Worm (Caenorhabditis elegans) whole organism, early embryonic: Measurements from ENCODE around the gene srbc-63.

Experiments used
- B0310.2 ChIP-seq: sonication (generic microtip); optimal IDR thresholded peaks from 2 replicates; lab custom pipeline; 2016; ENCODE audit warnings: mild to moderate bottlenecking, missing genetic modification characterization, missing compliant biosample characterization
- F13C5.2 ChIP-seq: sonication (generic microtip); optimal IDR thresholded peaks from 2 replicates; lab custom pipeline; 2017; ENCODE audit warnings: mild to moderate bottlenecking, missing genetic modification characterization, inconsistent platforms, missing compliant biosample characterization
- ama-1 ChIP-seq: fragments of 150-350 bp; optimal IDR thresholded peaks from 2 replicates; lab custom pipeline; 2014
- ceh-13 ChIP-seq: fragments of 200-800 bp; sonication (Bioruptor generic); optimal IDR thresholded peaks from 2 replicates; lab custom pipeline; 2018; ENCODE audit warnings: mild to moderate bottlenecking, missing genetic modification characterization, missing compliant biosample characterization
- ceh-36 ChIP-seq: sonication (generic microtip); optimal IDR thresholded peaks from 2 replicates; lab custom pipeline; 2016; ENCODE audit warnings: missing genetic modification characterization, inconsistent platforms, missing compliant biosample characterization
- ets-7 ChIP-seq: sonication (generic microtip); optimal IDR thresholded peaks from 2 replicates; lab custom pipeline; 2016; ENCODE audit warnings: missing genotype, missing genetic modification characterization, missing compliant biosample characterization
- flt-1 ChIP-seq: fragments of 200-800 bp; sonication (Bioruptor generic); IDR thresholded peaks from 2 replicates; pipeline ENCODE4 v1.3.6; 2022; ENCODE audit warnings: missing genetic modification characterization, missing compliant biosample characterization
- hmbx-1 ChIP-seq: sonication (generic microtip); optimal IDR thresholded peaks from 2 replicates; lab custom pipeline; 2016; ENCODE audit warnings: mild to moderate bottlenecking, missing genetic modification characterization, missing compliant biosample characterization
- pes-1 ChIP-seq: fragments of 200-800 bp; sonication (Bioruptor generic); IDR thresholded peaks from 2 replicates; pipeline ENCODE4 v1.3.6; 2022; ENCODE audit warnings: missing genetic modification reagents, missing genetic modification characterization, missing compliant biosample characterization
- sea-1 ChIP-seq: fragments of 200-800 bp; sonication (Bioruptor generic); conservative IDR thresholded peaks from 2 replicates; pipeline ENCODE4 v1.3.6; 2022; ENCODE audit warnings: missing genetic modification characterization, missing compliant biosample characterization
- tra-4 ChIP-seq: sonication (generic microtip); optimal IDR thresholded peaks from 2 replicates; lab custom pipeline; 2017; ENCODE audit warnings: missing genetic modification characterization, missing compliant biosample characterization

DNA sequence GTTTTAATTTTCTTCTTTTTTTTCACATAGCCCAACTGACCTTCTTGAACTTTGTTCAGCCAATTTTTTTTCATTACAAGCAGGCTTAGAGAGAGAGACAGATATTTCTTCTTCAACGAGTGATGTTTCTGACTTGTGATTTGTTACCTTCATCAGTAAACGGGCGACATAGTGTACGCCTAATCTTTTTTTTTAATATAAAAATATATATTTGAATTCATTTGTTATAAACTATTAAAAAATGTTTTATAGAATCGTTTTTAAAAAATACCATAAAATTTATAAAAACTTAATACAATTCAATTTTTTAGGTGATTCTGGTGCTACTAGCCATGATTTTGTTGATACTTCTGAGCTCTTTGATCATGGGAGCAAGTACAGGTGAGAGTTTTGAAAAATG is 5.3 kb upstream of the srbc-63 start, which contains the start of gene T06E6.10:
- TF ChIP-seq ama-1 (lab: Kevin White, UChicago) (no peak), hmbx-1 (tag; lab: Kevin White, UChicago) (no peak), ets-7 (tag; lab: Kevin White, UChicago) (no peak), tra-4 (tag; lab: Kevin White, UChicago) (no peak), ceh-36 (tag; lab: Kevin White, UChicago) (no peak), flt-1 (GFP tag; lab: Robert Waterston, UW) (no peak), sea-1 (GFP tag; lab: Robert Waterston, UW) (no peak), ceh-13 (no peak), F13C5.2 (no peak), B0310.2 (tag; lab: Kevin White, UChicago) (no peak), pes-1 (GFP tag; lab: Robert Waterston, UW) (no peak)
